Fruit fly (Drosophila melanogaster): ENCODE data around the gene CadN2.

- TF ChIP-seq Blimp-1 (GFP tag; optimal IDR thresholded peaks at IDR 0.05) (no peak), CG11456 (GFP tag; IDR thresholded peaks at IDR 0.05) (no peak), CG16779 (GFP tag; IDR thresholded peaks at IDR 0.05) (no peak), CG18599 (GFP tag; optimal IDR thresholded peaks at IDR 0.05) (no peak), CG7372 (GFP tag; IDR thresholded peaks at IDR 0.05) (no peak), CG9215 (GFP tag; IDR thresholded peaks at IDR 0.05) (no peak), ash1 (GFP tag; optimal IDR thresholded peaks at IDR 0.05) (no peak), CG6175 (GFP tag; IDR thresholded peaks at IDR 0.05) (no peak), odd (GFP tag; optimal IDR thresholded peaks at IDR 0.05) (no peak), Trl (optimal IDR thresholded peaks at IDR 0.05) (no peak), Trl (GFP tag; optimal IDR thresholded peaks at IDR 0.05) (no peak), CG7271 (tag; optimal IDR thresholded peaks at IDR 0.05) (no peak), vnd (GFP tag; IDR thresholded peaks at IDR 0.05; ENCODE audit: partially characterized antibody) (no peak), nerfin-1 (tag; optimal IDR thresholded peaks at IDR 0.05) (no peak), Aef1 (GFP tag; IDR thresholded peaks at IDR 0.05) (no peak)
These were observed 106.5 kb downstream of the CadN2 start for dm6 chr2L:17768580-17768979.

Data from whole organism, embryonic.